Fruit fly (Drosophila melanogaster) whole organism, pupa: ENCODE measurements around the gene tsh.

Experiments
- CG34367 ChIP-seq: fragments of 200-800 bp; sonication (Bioruptor generic); optimal IDR thresholded peaks from 2 replicates; lab custom pipeline; 2018; ENCODE audit warnings: missing biosample characterization, mild to moderate bottlenecking, missing genetic modification characterization
- CG8301 ChIP-seq: fragments of 200-800 bp; sonication (Bioruptor generic); optimal IDR thresholded peaks from 2 replicates; lab custom pipeline; 2018; ENCODE audit warnings: missing biosample characterization, mild to moderate bottlenecking, missing genetic modification characterization
- Ets98B ChIP-seq: fragments of 200-800 bp; sonication (Bioruptor generic); IDR thresholded peaks from 2 replicates; pipeline ENCODE4 v1.3.6; 2022; ENCODE audit warnings: missing biosample characterization, missing genetic modification characterization
- Snoo ChIP-seq: fragments of 200-800 bp; sonication (Bioruptor generic); optimal IDR thresholded peaks from 3 replicates; lab custom pipeline; 2017; ENCODE audit warnings: missing biosample characterization, mild to moderate bottlenecking, missing genetic modification characterization, inconsistent platforms

DNA sequence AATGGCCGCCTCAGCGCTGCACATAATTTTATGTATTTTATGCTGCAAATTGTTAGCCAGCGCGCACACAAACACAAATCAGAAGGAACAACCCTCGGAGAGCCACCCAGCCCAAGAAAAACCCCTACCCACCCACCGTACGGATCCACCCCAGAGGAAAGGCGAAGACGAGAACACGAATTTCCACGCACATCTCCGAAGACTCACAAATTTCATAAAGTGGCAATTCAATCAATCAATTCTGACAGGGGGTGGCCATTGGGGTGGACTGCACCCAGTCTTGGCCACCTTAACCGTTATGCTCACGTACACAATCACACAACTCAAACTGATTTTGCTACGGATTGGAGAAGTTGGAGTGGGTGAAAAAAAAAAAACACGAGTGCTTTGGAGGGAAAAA lies 36.4 kb upstream of the tsh start:
- no peak for TF ChIP-seq CG34367 (tag; lab: Kevin White, UChicago)
- TF ChIP-seq Snoo (tag; lab: Kevin White, UChicago), result no peak
- no peak for TF ChIP-seq CG8301 (tag; lab: Kevin White, UChicago)
- no peak for TF ChIP-seq Ets98B (GFP tag; lab: Robert Waterston, UW)
